Worm (Caenorhabditis elegans): ENCODE measurements around the gene T28C6.7.

Gene T28C6.7

DNA sequence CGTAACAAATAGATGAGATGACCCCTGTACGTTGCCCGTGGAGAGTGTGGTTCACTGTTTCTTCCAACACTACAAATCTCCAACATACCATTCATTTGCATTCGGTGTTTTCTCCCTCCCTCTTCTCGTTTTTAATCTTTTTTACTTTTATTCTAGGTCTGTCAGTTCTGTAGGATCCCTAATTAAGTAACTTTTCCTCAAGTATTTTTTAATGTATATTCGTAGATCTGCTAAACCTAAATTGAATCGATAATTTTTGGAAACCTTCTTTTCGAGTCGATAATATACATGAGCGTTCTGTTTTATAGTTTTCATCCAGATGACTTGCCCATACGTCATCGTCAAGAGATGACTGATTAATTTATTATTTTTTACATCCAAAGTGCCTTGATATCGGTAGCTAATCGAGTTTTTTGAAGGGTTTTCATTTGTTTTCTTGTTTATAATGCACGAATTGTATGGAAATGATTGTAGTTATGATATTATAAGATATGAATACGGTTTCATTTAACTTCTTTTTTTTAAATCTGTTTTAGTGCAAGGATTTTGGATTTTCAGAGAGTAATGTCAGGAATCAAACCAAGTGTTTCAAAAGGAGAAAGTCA lies 12.7 kb downstream of the T28C6.7 start, which contains the start of the genes T28C6.11 and T11B7.1:
TSS of gene T28C6.11 (minus strand) at position 101 of the 605 bp plus-strand sequence.
TSS of gene T11B7.1 (plus strand) at position 555 of the 605 bp plus-strand sequence.
- TF ChIP-seq elt-3 (tag; optimal IDR thresholded peaks at IDR 0.05) (no peak), nhr-43 (tag; optimal IDR thresholded peaks at IDR 0.05; ENCODE audit: poor library complexity, severe bottlenecking) (no peak), nhr-77 (tag; optimal IDR thresholded peaks at IDR 0.05) (no peak), ceh-16 (tag; optimal IDR thresholded peaks at IDR 0.05) (no peak), mml-1 (tag; optimal IDR thresholded peaks at IDR 0.05) (no peak), ceh-28 (tag; optimal IDR thresholded peaks at IDR 0.05) (no peak), pha-4 (tag; optimal IDR thresholded peaks at IDR 0.05) (no peak), lin-39 (tag; optimal IDR thresholded peaks at IDR 0.05) (no peak), nhr-11 (tag; optimal IDR thresholded peaks at IDR 0.05) (no peak), fos-1 (tag; optimal IDR thresholded peaks at IDR 0.05) (no peak), ztf-4 (tag; optimal IDR thresholded peaks at IDR 0.05) (no peak), nhr-23 (tag; optimal IDR thresholded peaks at IDR 0.05) (no peak), hmg-11 (tag; optimal IDR thresholded peaks at IDR 0.05) (no peak), ztf-11 (tag; optimal IDR thresholded peaks at IDR 0.05) (no peak), lsy-12 (tag; optimal IDR thresholded peaks at IDR 0.05) (no peak), ceh-9 (tag; optimal IDR thresholded peaks at IDR 0.05) (no peak), nhr-237 (tag; optimal IDR thresholded peaks at IDR 0.05) (no peak), unc-39 (tag; optimal IDR thresholded peaks at IDR 0.05) (no peak), nhr-12 (tag; optimal IDR thresholded peaks at IDR 0.05) (no peak)

ce11 chrIV:8844457-8844856 lies 16.9 kb downstream of the T28C6.7 start, which contains the start of gene T11B7.2:
Gene T11B7.2 (minus strand): TSS chrIV:8844557.
- TF ChIP-seq nhr-67 (tag; optimal IDR thresholded peaks at IDR 0.05) (no peak), lin-39 (tag; optimal IDR thresholded peaks at IDR 0.05) (no peak), ztf-4 (tag; optimal IDR thresholded peaks at IDR 0.05) (no peak), ceh-9 (tag; optimal IDR thresholded peaks at IDR 0.05) (no peak), nhr-11 (tag; optimal IDR thresholded peaks at IDR 0.05) (no peak), daf-12 (tag; optimal IDR thresholded peaks at IDR 0.05) (no peak), lsy-12 (tag; optimal IDR thresholded peaks at IDR 0.05) (no peak), lin-15B (tag; optimal IDR thresholded peaks at IDR 0.05) (no peak), hmg-11 (tag; optimal IDR thresholded peaks at IDR 0.05) (no peak), fkh-10 (GFP tag; optimal IDR thresholded peaks at IDR 0.05) (no peak), nhr-77 (tag; optimal IDR thresholded peaks at IDR 0.05) (no peak), eor-1 (tag; optimal IDR thresholded peaks at IDR 0.05) (no peak), sea-2 (GFP tag; optimal IDR thresholded peaks at IDR 0.05) (no peak), ztf-11 (tag; optimal IDR thresholded peaks at IDR 0.05) (no peak), elt-2 (tag; optimal IDR thresholded peaks at IDR 0.05) (no peak), egl-5 (tag; optimal IDR thresholded peaks at IDR 0.05) (no peak)

ce11 chrIV:8845922-8846321 lies 18.3 kb downstream of the T28C6.7 start:
- TF ChIP-seq pha-4 (tag; optimal IDR thresholded peaks at IDR 0.05): peak; percentile 23
- peak; percentile 55 for TF ChIP-seq pqm-1 (tag; optimal IDR thresholded peaks at IDR 0.05)
- peak; percentile 4 for TF ChIP-seq jun-1 (tag; optimal IDR thresholded peaks at IDR 0.05)
- TF ChIP-seq egl-5 (tag; optimal IDR thresholded peaks at IDR 0.05): no peak
- no peak for TF ChIP-seq ceh-16 (tag; optimal IDR thresholded peaks at IDR 0.05)
- peak; percentile 81 for TF ChIP-seq elt-2 (tag; optimal IDR thresholded peaks at IDR 0.05)

DNA sequence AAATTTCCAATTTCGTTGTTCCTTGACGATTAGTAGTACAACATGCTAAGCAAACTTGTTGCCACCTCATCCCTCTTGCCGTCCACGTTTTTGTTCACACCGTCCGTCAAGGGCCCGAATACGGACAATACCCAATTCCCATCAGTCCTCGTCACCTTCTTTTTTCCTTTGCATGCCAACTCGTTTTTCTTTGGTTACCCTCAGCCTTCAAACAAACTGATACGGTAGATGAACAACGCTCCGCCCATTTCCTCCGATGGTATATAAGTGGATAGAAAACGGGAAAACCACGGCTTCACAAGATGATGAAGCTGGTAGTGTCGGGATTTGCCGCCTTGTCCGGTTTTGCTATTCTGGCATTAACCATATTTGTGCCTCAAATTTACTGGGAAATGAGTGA lies 20.3 kb downstream of the T28C6.7 start, which contains the start of gene col-118:
TSS of gene col-118 (plus strand) at position 301 of the 400 bp plus-strand sequence.
- no peak for TF ChIP-seq nhr-25 (tag; optimal IDR thresholded peaks at IDR 0.05)
- no peak for TF ChIP-seq nhr-43 (tag; optimal IDR thresholded peaks at IDR 0.05; ENCODE audit: poor library complexity, severe bottlenecking)
- TF ChIP-seq nhr-23 (tag; optimal IDR thresholded peaks at IDR 0.05): no peak
- TF ChIP-seq lin-39 (tag; optimal IDR thresholded peaks at IDR 0.05): no peak
- no peak for TF ChIP-seq pha-4 (tag; optimal IDR thresholded peaks at IDR 0.05)
- TF ChIP-seq eor-1 (tag; optimal IDR thresholded peaks at IDR 0.05): no peak
- no peak for TF ChIP-seq unc-62 (GFP tag; optimal IDR thresholded peaks at IDR 0.05)
- TF ChIP-seq egl-27 (tag; optimal IDR thresholded peaks at IDR 0.05): no peak
- no peak for TF ChIP-seq ceh-28 (tag; optimal IDR thresholded peaks at IDR 0.05)
- no peak for TF ChIP-seq elt-2 (tag; optimal IDR thresholded peaks at IDR 0.05)
- no peak for TF ChIP-seq lsy-12 (tag; optimal IDR thresholded peaks at IDR 0.05)
- TF ChIP-seq snpc-4 (tag; optimal IDR thresholded peaks at IDR 0.05): no peak
- no peak for TF ChIP-seq nhr-28 (tag; optimal IDR thresholded peaks at IDR 0.05)
